Fruit fly (Drosophila melanogaster): ENCODE measurements around the gene AnxB10.

Gene AnxB10

DNA sequence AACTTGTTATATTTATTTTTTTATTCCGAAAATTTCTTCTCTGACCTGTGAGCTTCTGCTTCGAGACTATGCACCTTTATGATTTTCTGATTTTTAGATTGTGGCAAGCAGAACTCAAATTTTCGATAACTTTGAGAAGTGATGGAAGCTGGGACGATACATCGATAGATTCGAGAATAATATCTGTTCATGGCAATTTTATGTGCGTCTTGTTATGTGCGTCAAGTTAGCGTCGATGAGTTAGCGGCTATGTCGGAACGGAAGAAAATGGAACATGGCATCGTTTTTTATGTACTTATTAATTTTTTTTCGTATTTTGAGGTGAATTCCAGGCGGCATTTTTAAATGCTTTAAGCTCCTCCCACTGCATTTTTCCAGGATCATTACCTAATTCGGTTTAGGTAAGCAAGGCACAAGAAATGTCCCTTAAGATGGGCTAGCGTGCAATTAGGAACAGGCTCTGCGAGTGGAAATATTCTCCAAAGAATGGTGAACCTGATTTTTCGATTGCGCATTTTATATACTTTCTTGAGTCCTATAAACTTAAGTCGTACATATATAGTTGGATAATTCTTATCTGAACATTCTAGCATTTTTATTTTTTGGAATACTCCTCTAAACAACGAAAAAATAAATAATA, 7.4 kb downstream of the AnxB10 start, which contains the start of gene Phf7 (continued):
- TF ChIP-seq hkb (optimal IDR thresholded peaks at IDR 0.05) (no peak), hkb (GFP tag; IDR thresholded peaks at IDR 0.05) (no peak)

- TF ChIP-seq Myb (GFP tag; optimal IDR thresholded peaks at IDR 0.05) (peak; percentile 19), CG13424 (tag; optimal IDR thresholded peaks at IDR 0.05) (peak; percentile 1), Scr (GFP tag; IDR thresholded peaks at IDR 0.05; ENCODE audit: partially characterized antibody) (peak; percentile 14; the same call in 1 of the 2 replicates), CG9932 (GFP tag; IDR thresholded peaks at IDR 0.05) (peak; percentile 58), CG2116 (GFP tag; optimal IDR thresholded peaks at IDR 0.05) (peak; percentile 95), Chrac-16 (GFP tag; optimal IDR thresholded peaks at IDR 0.05) (no peak), CG30020 (tag; optimal IDR thresholded peaks at IDR 0.05) (peak; percentile 48), caup (GFP tag; optimal IDR thresholded peaks at IDR 0.05; ENCODE audit: severe bottlenecking) (no peak), PHDP (tag; optimal IDR thresholded peaks at IDR 0.05) (no peak), Ets97D (GFP tag; optimal IDR thresholded peaks at IDR 0.05) (peak; percentile 16), CG9215 (GFP tag; IDR thresholded peaks at IDR 0.05) (no peak), CG33557 (GFP tag; optimal IDR thresholded peaks at IDR 0.05) (no peak), Sry-δ (GFP tag; optimal IDR thresholded peaks at IDR 0.05) (peak; percentile 36), wor (GFP tag; IDR thresholded peaks at IDR 0.05) (no peak), CG6791 (GFP tag; IDR thresholded peaks at IDR 0.05; ENCODE audit: partially characterized antibody) (0 out of 3 replicates have a peak, but pooled peaks have one; percentile 26), CG10431 (GFP tag; optimal IDR thresholded peaks at IDR 0.05) (no peak), sisA (GFP tag; IDR thresholded peaks at IDR 0.05) (peak; percentile 20; the same call in 1 of the 2 replicates), stwl (tag; optimal IDR thresholded peaks at IDR 0.05) (peak; percentile 32), CG2120 (GFP tag; optimal IDR thresholded peaks at IDR 0.05) (peak; percentile 0), row (GFP tag; IDR thresholded peaks at IDR 0.05) (peak; percentile 53), Gug (GFP tag; IDR thresholded peaks at IDR 0.05) (no peak), CoRest (tag; optimal IDR thresholded peaks at IDR 0.05) (peak; percentile 35), zfh2 (GFP tag; optimal IDR thresholded peaks at IDR 0.05) (peak; percentile 5), Side (GFP tag; optimal IDR thresholded peaks at IDR 0.05) (no peak), jing (GFP tag; optimal IDR thresholded peaks at IDR 0.05) (no peak), CG8765 (GFP tag; IDR thresholded peaks at IDR 0.05) (no peak), CG13287 (GFP tag; IDR thresholded peaks at IDR 0.05; ENCODE audit: partially characterized antibody) (peak; percentile 34; the same call in 1 of the 2 replicates), Rfx (GFP tag; IDR thresholded peaks at IDR 0.05) (0 out of 2 replicates have a peak, but pooled peaks have one; percentile 12), pfk (GFP tag; optimal IDR thresholded peaks at IDR 0.05) (peak; percentile 6), CG17829 (tag; optimal IDR thresholded peaks at IDR 0.05) (peak; percentile 30), amos (GFP tag; IDR thresholded peaks at IDR 0.05; ENCODE audit: partially characterized antibody) (peak; percentile 36; the same call in 1 of the 2 replicates), MBD-R2 (GFP tag; IDR thresholded peaks at IDR 0.05) (peak; percentile 45; the same call in 1 of the 2 replicates), Dll (GFP tag; IDR thresholded peaks at IDR 0.05; ENCODE audit: partially characterized antibody) (0 out of 4 replicates have a peak, but pooled peaks have one; percentile 20), wek (GFP tag; optimal IDR thresholded peaks at IDR 0.05) (no peak), Dp (GFP tag; optimal IDR thresholded peaks at IDR 0.05) (peak; percentile 80), CG14860 (GFP tag; IDR thresholded peaks at IDR 0.05; ENCODE audit: partially characterized antibody) (no peak), D19A (tag; optimal IDR thresholded peaks at IDR 0.05) (no peak), Bgb (GFP tag; IDR thresholded peaks at IDR 0.05; ENCODE audit: partially characterized antibody) (peak; percentile 30; the same call in 1 of the 2 replicates), chm (GFP tag; IDR thresholded peaks at IDR 0.05) (no peak), GATAe (GFP tag; conservative IDR thresholded peaks at IDR 0.05) (no peak), pzg (GFP tag; optimal IDR thresholded peaks at IDR 0.05) (peak; percentile 39), CG18599 (GFP tag; optimal IDR thresholded peaks at IDR 0.05) (no peak), CG8290 (GFP tag; optimal IDR thresholded peaks at IDR 0.05) (no peak), CG8290 (tag; optimal IDR thresholded peaks at IDR 0.05) (peak in 1 of 2 experiments; percentile 27), slbo (GFP tag; IDR thresholded peaks at IDR 0.05) (peak; percentile 41; the same call in 1 of the 2 replicates)
Measured at dm6 chrX:20162586-20162985, 10.7 kb downstream of the AnxB10 start.

Data from whole organism, embryonic.